Worm (Caenorhabditis elegans): ENCODE measurements around the gene tap-1.

tap-1 gene

DNA sequence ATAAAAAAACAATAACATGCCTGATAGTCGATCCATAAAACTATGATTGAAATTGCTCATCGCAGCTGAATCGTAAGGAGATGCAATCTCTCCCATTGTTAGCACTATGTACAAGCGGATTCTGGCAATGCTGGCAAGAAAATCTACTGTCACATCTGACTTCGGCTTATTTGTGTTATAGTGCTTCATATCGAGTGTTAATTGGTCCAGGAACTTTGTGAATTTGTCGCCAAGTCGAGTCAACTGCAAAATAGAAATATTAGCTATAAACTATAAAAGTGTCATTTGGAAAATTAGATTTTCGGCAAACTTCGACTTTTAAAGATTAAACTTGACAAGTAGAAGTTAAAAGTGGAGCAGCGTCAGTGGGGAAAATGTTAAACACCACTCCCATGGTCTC lies 5.1 kb upstream of the tap-1 start:
- no peak for TF ChIP-seq odd-2 (tag; optimal IDR thresholded peaks at IDR 0.05)
- no peak for TF ChIP-seq lim-6 (tag; optimal IDR thresholded peaks at IDR 0.05)
- no peak for TF ChIP-seq hlh-6 (tag; optimal IDR thresholded peaks at IDR 0.05)
- no peak for TF ChIP-seq ceh-22 (tag; optimal IDR thresholded peaks at IDR 0.05)
- TF ChIP-seq sox-2 (GFP tag; IDR thresholded peaks at IDR 0.05) = no peak
- no peak for TF ChIP-seq pha-4 (tag; optimal IDR thresholded peaks at IDR 0.05)
- TF ChIP-seq fkh-6 (tag; optimal IDR thresholded peaks at IDR 0.05) = no peak
- no peak for TF ChIP-seq nhr-11 (tag; optimal IDR thresholded peaks at IDR 0.05)
- no peak for TF ChIP-seq ttx-3 (tag; optimal IDR thresholded peaks at IDR 0.05)
- TF ChIP-seq elt-4 (tag; optimal IDR thresholded peaks at IDR 0.05) = no peak
- no peak for TF ChIP-seq T23F11.4 (GFP tag; optimal IDR thresholded peaks at IDR 0.05)

DNA sequence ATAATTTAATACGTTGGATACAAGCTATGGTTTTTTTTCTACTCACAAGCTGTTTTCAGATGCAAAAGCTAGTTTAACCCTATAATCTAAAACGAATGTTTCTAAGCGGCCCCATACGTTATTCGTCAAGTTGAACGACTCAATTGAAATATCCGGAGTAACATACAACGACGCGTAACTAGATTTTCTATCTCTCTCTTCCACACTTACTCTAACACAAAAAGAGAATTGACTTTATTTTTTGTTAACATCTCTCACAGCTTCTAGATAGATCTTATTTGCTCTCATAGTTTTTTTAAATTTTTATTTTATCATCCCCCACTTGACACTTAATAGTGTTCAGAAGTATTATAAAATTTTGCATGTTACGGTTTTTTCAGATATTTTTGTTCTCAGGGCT lies 3.8 kb downstream of the tap-1 start:
- TF ChIP-seq dmd-4 (tag; optimal IDR thresholded peaks at IDR 0.05; ENCODE audit: borderline replicate concordance) (no peak), ceh-22 (tag; optimal IDR thresholded peaks at IDR 0.05) (no peak), fkh-6 (tag; optimal IDR thresholded peaks at IDR 0.05) (no peak), pag-3 (tag; optimal IDR thresholded peaks at IDR 0.05; ENCODE audit: borderline replicate concordance) (no peak), unc-42 (tag; optimal IDR thresholded peaks at IDR 0.05) (peak; percentile 94), Y22D7AL.16 (tag; optimal IDR thresholded peaks at IDR 0.05) (no peak), unc-55 (GFP tag; optimal IDR thresholded peaks at IDR 0.05) (no peak)

DNA sequence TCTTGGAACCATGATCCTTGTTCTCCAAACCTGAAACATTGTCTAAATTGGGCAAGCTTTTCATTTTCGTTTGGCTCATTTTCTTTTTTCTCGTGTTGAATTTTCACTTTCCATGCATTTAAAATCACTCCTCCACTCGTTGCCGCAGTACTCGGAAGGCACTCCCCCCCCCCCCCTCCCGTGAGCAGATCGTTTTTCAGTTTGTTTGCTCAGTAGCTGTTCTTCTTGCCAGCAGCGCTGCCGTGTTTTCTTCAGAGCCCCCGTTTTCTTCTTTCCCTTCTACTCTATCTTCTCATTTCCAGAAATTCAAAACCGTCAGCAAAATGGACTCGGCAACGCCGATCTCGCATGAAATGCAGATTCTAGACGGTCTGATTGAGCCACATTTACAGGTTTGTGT lies 5.4 kb downstream of the tap-1 start, which contains the start of gene C44H4.8:
TSS of gene C44H4.8 (plus strand) at position 301 of the 400 bp plus-strand sequence.
- TF ChIP-seq pros-1 (tag; optimal IDR thresholded peaks at IDR 0.05) (no peak), che-1 (tag; optimal IDR thresholded peaks at IDR 0.05) (no peak), sdc-2 (tag; optimal IDR thresholded peaks at IDR 0.05) (no peak), fkh-10 (GFP tag; optimal IDR thresholded peaks at IDR 0.05) (no peak), ceh-31 (tag; optimal IDR thresholded peaks at IDR 0.05) (no peak)

DNA sequence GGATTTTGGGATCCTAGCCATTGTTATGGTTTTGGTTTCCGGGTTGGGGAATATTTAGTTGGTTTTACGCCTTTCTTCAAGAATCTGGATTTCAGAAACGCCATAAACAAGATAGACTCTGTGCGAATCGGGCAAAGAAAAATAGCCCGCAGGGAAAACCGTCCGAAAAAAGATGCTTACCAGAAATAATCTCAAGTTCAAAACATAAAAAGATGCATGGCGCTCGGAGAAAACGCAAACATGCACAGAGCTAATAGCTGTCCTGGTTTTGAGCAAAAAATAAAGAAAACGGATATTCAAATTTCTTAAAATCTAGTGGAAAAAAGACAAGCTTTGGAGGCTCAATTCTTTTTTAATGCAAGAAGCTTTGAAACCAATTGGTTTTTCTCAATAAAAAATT lies 9.8 kb downstream of the tap-1 start, which contains the start of gene C44H4.6:
TSS of gene C44H4.6 (minus strand) at position 101 of the 400 bp plus-strand sequence.
- TF ChIP-seq lim-6 (tag; optimal IDR thresholded peaks at IDR 0.05) (no peak), pha-4 (tag; optimal IDR thresholded peaks at IDR 0.05) (no peak), eyg-1 (tag; optimal IDR thresholded peaks at IDR 0.05) (no peak), hlh-6 (tag; optimal IDR thresholded peaks at IDR 0.05) (no peak), ama-1 (optimal IDR thresholded peaks at IDR 0.05) (no peak), ztf-16 (tag; optimal IDR thresholded peaks at IDR 0.05) (no peak), sdc-2 (tag; optimal IDR thresholded peaks at IDR 0.05) (no peak), dve-1 (tag; optimal IDR thresholded peaks at IDR 0.05) (no peak), hlh-30 (tag; optimal IDR thresholded peaks at IDR 0.05; ENCODE audit: insufficient read depth) (no peak), pat-9 (tag; optimal IDR thresholded peaks at IDR 0.05) (no peak), nhr-11 (tag; optimal IDR thresholded peaks at IDR 0.05) (no peak), fkh-10 (GFP tag; optimal IDR thresholded peaks at IDR 0.05) (no peak), ceh-48 (tag; optimal IDR thresholded peaks at IDR 0.05) (no peak), pag-3 (tag; optimal IDR thresholded peaks at IDR 0.05; ENCODE audit: borderline replicate concordance) (no peak), mec-3 (tag; optimal IDR thresholded peaks at IDR 0.05; ENCODE audit: borderline replicate concordance) (no peak), C08G9.2 (tag; optimal IDR thresholded peaks at IDR 0.05) (no peak), ttx-3 (tag; optimal IDR thresholded peaks at IDR 0.05) (no peak), gmeb-2 (tag; optimal IDR thresholded peaks at IDR 0.05) (no peak)

DNA sequence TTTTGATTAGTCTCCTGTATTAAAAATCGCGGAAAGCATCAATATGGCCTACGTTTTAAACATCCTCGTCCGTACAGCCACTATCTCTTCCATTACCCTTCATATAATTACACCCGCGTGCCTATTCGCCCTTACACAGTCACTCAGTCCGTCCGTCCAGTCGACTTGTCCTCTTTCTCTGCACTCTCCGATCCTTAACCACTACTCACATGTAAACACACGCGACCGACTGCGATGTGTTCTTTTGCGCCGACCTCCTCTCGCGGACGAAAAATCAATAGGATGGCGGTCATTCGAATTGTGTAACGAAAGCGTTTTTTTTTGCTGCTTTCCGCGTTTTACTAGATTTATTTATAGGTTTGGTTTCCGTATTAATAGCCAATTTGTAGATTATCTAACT lies 13.3 kb downstream of the tap-1 start, which contains the start of gene eor-2:
TSS of gene eor-2 (plus strand) at position 342 of the 400 bp plus-strand sequence.
- TF ChIP-seq pros-1 (tag; optimal IDR thresholded peaks at IDR 0.05) = peak; percentile 30
- TF ChIP-seq ceh-45 (GFP tag; IDR thresholded peaks at IDR 0.05) = no peak
- TF ChIP-seq lin-11 (tag; optimal IDR thresholded peaks at IDR 0.05) = no peak
- TF ChIP-seq hlh-15 (tag; optimal IDR thresholded peaks at IDR 0.05) = no peak
- no peak for TF ChIP-seq dve-1 (tag; optimal IDR thresholded peaks at IDR 0.05)
- TF ChIP-seq fax-1 (tag; optimal IDR thresholded peaks at IDR 0.05) = no peak
- peak; percentile 42 for TF ChIP-seq tbx-2 (tag; optimal IDR thresholded peaks at IDR 0.05)
- peak; percentile 91 for TF ChIP-seq ceh-48 (tag; optimal IDR thresholded peaks at IDR 0.05)
- no peak for TF ChIP-seq T23F11.4 (GFP tag; optimal IDR thresholded peaks at IDR 0.05)
- no peak for TF ChIP-seq ceh-30 (tag; optimal IDR thresholded peaks at IDR 0.05)
- no peak for TF ChIP-seq ztf-16 (tag; optimal IDR thresholded peaks at IDR 0.05)
- TF ChIP-seq elt-4 (tag; optimal IDR thresholded peaks at IDR 0.05) = no peak
- TF ChIP-seq ama-1 (optimal IDR thresholded peaks at IDR 0.05) = no peak
- peak; percentile 17 for TF ChIP-seq rnt-1 (tag; optimal IDR thresholded peaks at IDR 0.05)
- TF ChIP-seq ttx-3 (tag; optimal IDR thresholded peaks at IDR 0.05) = no peak
- TF ChIP-seq pat-9 (tag; optimal IDR thresholded peaks at IDR 0.05) = no peak
- peak; percentile 46 for TF ChIP-seq syd-9 (tag; optimal IDR thresholded peaks at IDR 0.05)
- peak; percentile 37 for TF ChIP-seq ceh-2 (tag; optimal IDR thresholded peaks at IDR 0.05)
- no peak for TF ChIP-seq lim-6 (tag; optimal IDR thresholded peaks at IDR 0.05)
- TF ChIP-seq fkh-6 (tag; optimal IDR thresholded peaks at IDR 0.05) = no peak
- TF ChIP-seq pag-3 (tag; optimal IDR thresholded peaks at IDR 0.05; ENCODE audit: borderline replicate concordance) = no peak
- no peak for TF ChIP-seq ahr-1 (tag; optimal IDR thresholded peaks at IDR 0.05)
- peak; percentile 37 for TF ChIP-seq F13H6.1 (tag; optimal IDR thresholded peaks at IDR 0.05)
- no peak for TF ChIP-seq K02D7.2 (tag; optimal IDR thresholded peaks at IDR 0.05)
- no peak for TF ChIP-seq C38D4.7 (GFP tag; optimal IDR thresholded peaks at IDR 0.05)
